Worm (Caenorhabditis elegans): ENCODE results near the gene F36G9.7.
A peak's percentile ranks its signal among the peaks of the same experiment; 100 is the strongest.
"Not testable (repeated sequence)": the region's sequence is repeated elsewhere in the genome, so short reads cannot be mapped to it uniquely, and the experiment has no call there.

Gene F36G9.7

ce11 chrV:16002288-16002687 lies 32.7 kb upstream of the F36G9.7 start, which contains the start of gene nhr-63:
Gene nhr-63 (plus strand): TSS chrV:16002588.
- TF ChIP-seq unc-120 (tag; optimal IDR thresholded peaks at IDR 0.05; ENCODE audit: poor library complexity, severe bottlenecking), result no peak
- no peak for TF ChIP-seq ceh-39 (tag; optimal IDR thresholded peaks at IDR 0.05)
- TF ChIP-seq nhr-28 (tag; optimal IDR thresholded peaks at IDR 0.05), result no peak
- TF ChIP-seq unc-39 (tag; optimal IDR thresholded peaks at IDR 0.05), result no peak
- TF ChIP-seq nhr-237 (tag; optimal IDR thresholded peaks at IDR 0.05), result no peak
- no peak for TF ChIP-seq drap-1 (GFP tag; optimal IDR thresholded peaks at IDR 0.05)
- no peak for TF ChIP-seq M03D4.4 (tag; optimal IDR thresholded peaks at IDR 0.05)
- TF ChIP-seq elt-3 (tag; optimal IDR thresholded peaks at IDR 0.05), result no peak
- TF ChIP-seq ham-2 (GFP tag; optimal IDR thresholded peaks at IDR 0.05), result no peak
- TF ChIP-seq ztf-11 (tag; optimal IDR thresholded peaks at IDR 0.05), result no peak
- TF ChIP-seq lsy-2 (tag; optimal IDR thresholded peaks at IDR 0.05), result no peak
- TF ChIP-seq cnd-1 (tag; optimal IDR thresholded peaks at IDR 0.05), result no peak

- TF ChIP-seq ham-2 (GFP tag; optimal IDR thresholded peaks at IDR 0.05), result no peak
- peak; percentile 36 for TF ChIP-seq pha-4 (tag; optimal IDR thresholded peaks at IDR 0.05)
- TF ChIP-seq blmp-1 (tag; optimal IDR thresholded peaks at IDR 0.05), result no peak
Measured at ce11 chrV:16000433-16000832, 30.9 kb upstream of the F36G9.7 start, which contains the start of gene nhr-50. Gene nhr-50 (minus strand): TSS chrV:16000631.

ce11 chrV:15996655-15997186 lies 27.2 kb upstream of the F36G9.7 start, which contains the start of the genes C06C6.9 and C06C6.8:
Gene C06C6.9 (minus strand): TSS chrV:15996755.
Gene C06C6.8 (plus strand): TSS chrV:15997136.
- TF ChIP-seq mab-5 (tag; optimal IDR thresholded peaks at IDR 0.05) (no peak), ceh-83 (GFP tag; optimal IDR thresholded peaks at IDR 0.05) (no peak), sem-2 (GFP tag; optimal IDR thresholded peaks at IDR 0.05) (no peak), cnd-1 (tag; optimal IDR thresholded peaks at IDR 0.05) (no peak), ces-1 (GFP tag; optimal IDR thresholded peaks at IDR 0.05) (no peak), lin-32 (GFP tag; optimal IDR thresholded peaks at IDR 0.05) (no peak), drap-1 (GFP tag; optimal IDR thresholded peaks at IDR 0.05) (no peak), nhr-2 (tag; optimal IDR thresholded peaks at IDR 0.05) (no peak), snpc-4 (tag; optimal IDR thresholded peaks at IDR 0.05) (no peak), sptf-1 (tag; optimal IDR thresholded peaks at IDR 0.05) (no peak), pha-4 (tag; optimal IDR thresholded peaks at IDR 0.05) (no peak), ceh-43 (GFP tag; optimal IDR thresholded peaks at IDR 0.05) (no peak), nhr-12 (tag; optimal IDR thresholded peaks at IDR 0.05) (no peak), lsy-2 (tag; optimal IDR thresholded peaks at IDR 0.05) (no peak), nhr-237 (tag; optimal IDR thresholded peaks at IDR 0.05) (no peak), hlh-1 (tag; optimal IDR thresholded peaks at IDR 0.05) (no peak), lin-13 (tag; optimal IDR thresholded peaks at IDR 0.05) (no peak)

- TF ChIP-seq flh-1 (GFP tag; optimal IDR thresholded peaks at IDR 0.05); elt-1 (tag; optimal IDR thresholded peaks at IDR 0.05; ENCODE audit: borderline replicate concordance, insufficient read depth); ham-2 (GFP tag; optimal IDR thresholded peaks at IDR 0.05): not testable (repeated sequence)
Measured at ce11 chrV:15991850-15992249, 22.3 kb upstream of the F36G9.7 start, which contains the start of gene C06C6.7. Gene C06C6.7 (plus strand): TSS chrV:15992150.

ce11 chrV:15988074-15988473 lies 18.5 kb upstream of the F36G9.7 start, which contains the start of gene F36G9.15:
Gene F36G9.15 (minus strand): TSS chrV:15988174.
- TF ChIP-seq unc-62 (GFP tag; optimal IDR thresholded peaks at IDR 0.05), result no peak
- TF ChIP-seq sptf-1 (tag; optimal IDR thresholded peaks at IDR 0.05), result no peak
- no peak for TF ChIP-seq hlh-1 (tag; optimal IDR thresholded peaks at IDR 0.05)
- TF ChIP-seq nhr-12 (tag; optimal IDR thresholded peaks at IDR 0.05), result no peak
- TF ChIP-seq ces-1 (GFP tag; optimal IDR thresholded peaks at IDR 0.05), result no peak
- TF ChIP-seq lin-13 (tag; optimal IDR thresholded peaks at IDR 0.05), result no peak
- no peak for TF ChIP-seq bed-3 (GFP tag; optimal IDR thresholded peaks at IDR 0.05)
- no peak for TF ChIP-seq nhr-2 (tag; optimal IDR thresholded peaks at IDR 0.05)
- no peak for TF ChIP-seq tbx-8 (GFP tag; optimal IDR thresholded peaks at IDR 0.05)
- TF ChIP-seq lin-32 (GFP tag; optimal IDR thresholded peaks at IDR 0.05), result no peak
- TF ChIP-seq M03D4.4 (tag; optimal IDR thresholded peaks at IDR 0.05), result no peak
- TF ChIP-seq nhr-76 (tag; optimal IDR thresholded peaks at IDR 0.05), result no peak
- no peak for TF ChIP-seq nhr-237 (tag; optimal IDR thresholded peaks at IDR 0.05)
- TF ChIP-seq elt-1 (tag; optimal IDR thresholded peaks at IDR 0.05; ENCODE audit: borderline replicate concordance, insufficient read depth), result no peak
- TF ChIP-seq ztf-11 (tag; optimal IDR thresholded peaks at IDR 0.05), result no peak
- no peak for TF ChIP-seq mab-5 (tag; optimal IDR thresholded peaks at IDR 0.05)
- no peak for TF ChIP-seq lsy-2 (tag; optimal IDR thresholded peaks at IDR 0.05)
- TF ChIP-seq ceh-43 (GFP tag; optimal IDR thresholded peaks at IDR 0.05), result no peak
- TF ChIP-seq blmp-1 (tag; optimal IDR thresholded peaks at IDR 0.05), result no peak
- no peak for TF ChIP-seq zip-8 (tag; optimal IDR thresholded peaks at IDR 0.05)
